Worm (Caenorhabditis elegans) whole organism, L2 larva: ENCODE results near the gene tat-3.

Source experiments
- C34F6.9 ChIP-seq: fragments of 150-350 bp; optimal IDR thresholded peaks from 2 replicates; lab custom pipeline; 2014; ENCODE audit warnings: missing biosample characterization, missing genetic modification characterization
- F13H6.1 ChIP-seq: sonication (generic microtip); optimal IDR thresholded peaks from 2 replicates; lab custom pipeline; 2016; ENCODE audit warnings: missing genetic modification characterization, missing compliant biosample characterization
- Y55F3AM.14 ChIP-seq: fragments of 200-800 bp; sonication (Bioruptor generic); optimal IDR thresholded peaks from 2 replicates; lab custom pipeline; 2018; ENCODE audit warnings: mild to moderate bottlenecking, missing genetic modification characterization, missing compliant biosample characterization
- ZK546.5 ChIP-seq: sonication (generic microtip); optimal IDR thresholded peaks from 2 replicates; lab custom pipeline; 2017; ENCODE audit warnings: missing biosample characterization, missing genetic modification characterization
- alr-1 ChIP-seq: fragments of 150-350 bp; optimal IDR thresholded peaks from 2 replicates; lab custom pipeline; 2014; ENCODE audit warnings: missing biosample characterization, missing genetic modification characterization
- aly-2 ChIP-seq: fragments of 150-350 bp; optimal IDR thresholded peaks from 2 replicates; lab custom pipeline; 2014; ENCODE audit warnings: missing biosample characterization, missing genetic modification characterization
- blmp-1 ChIP-seq: sonication (generic microtip); optimal IDR thresholded peaks from 2 replicates; lab custom pipeline; 2017; ENCODE audit warnings: missing genetic modification characterization, mild to moderate bottlenecking, missing compliant biosample characterization, antibody characterized with exemption, moderate library complexity; ENCODE audit not compliant: insufficient read depth
- ceh-82 ChIP-seq: fragments of 150-350 bp; optimal IDR thresholded peaks from 2 replicates; lab custom pipeline; 2014; ENCODE audit warnings: missing biosample characterization, missing genetic modification characterization
- dmd-4 ChIP-seq: sonication (generic microtip); optimal IDR thresholded peaks from 2 replicates; lab custom pipeline; 2017; ENCODE audit warnings: missing biosample characterization, missing genetic modification characterization
- egl-27 ChIP-seq: sonication (generic microtip); optimal IDR thresholded peaks from 3 replicates; lab custom pipeline; 2017; ENCODE audit warnings: missing biosample characterization, missing genetic modification reagents, missing genetic modification characterization
- elt-1 ChIP-seq: fragments of 150-350 bp; optimal IDR thresholded peaks from 2 replicates; lab custom pipeline; 2014; ENCODE audit warnings: missing biosample characterization, missing genetic modification characterization
- gmeb-1 ChIP-seq: fragments of 150-350 bp; optimal IDR thresholded peaks from 2 replicates; lab custom pipeline; 2014; ENCODE audit warnings: missing biosample characterization, missing genetic modification characterization
- lin-11 ChIP-seq: fragments of 150-350 bp; sonication (generic microtip); optimal IDR thresholded peaks from 2 replicates; lab custom pipeline; 2014; ENCODE audit warnings: missing biosample characterization, missing genetic modification characterization, inconsistent platforms, mixed read lengths
- lin-13 ChIP-seq: fragments of 150-350 bp; optimal IDR thresholded peaks from 2 replicates; lab custom pipeline; 2014; ENCODE audit warnings: missing biosample characterization, missing genetic modification reagents, missing genetic modification characterization
- lin-39 ChIP-seq: fragments of 150-350 bp; optimal IDR thresholded peaks from 2 replicates; lab custom pipeline; 2014; ENCODE audit warnings: missing biosample characterization, missing genetic modification reagents, missing genetic modification characterization
- mab-5 ChIP-seq: fragments of 150-350 bp; optimal IDR thresholded peaks from 2 replicates; lab custom pipeline; 2014; ENCODE audit warnings: missing biosample characterization, missing genetic modification characterization
- mbf-1 ChIP-seq: sonication (generic microtip); optimal IDR thresholded peaks from 2 replicates; lab custom pipeline; 2017; ENCODE audit warnings: missing biosample characterization, missing genetic modification characterization
- nhr-10 ChIP-seq: sonication (generic microtip); optimal IDR thresholded peaks from 2 replicates; lab custom pipeline; 2017; ENCODE audit warnings: missing biosample characterization, missing genetic modification characterization
- nhr-11 ChIP-seq: fragments of 150-350 bp; optimal IDR thresholded peaks from 2 replicates; lab custom pipeline; 2014; ENCODE audit warnings: missing biosample characterization, missing genetic modification characterization
- nhr-23 ChIP-seq: fragments of 150-350 bp; optimal IDR thresholded peaks from 2 replicates; lab custom pipeline; 2014; ENCODE audit warnings: missing biosample characterization, missing genetic modification reagents, missing genetic modification characterization
- nhr-237 ChIP-seq: fragments of 150-350 bp; optimal IDR thresholded peaks from 2 replicates; lab custom pipeline; 2014; ENCODE audit warnings: missing biosample characterization, missing genetic modification characterization
- nhr-25 ChIP-seq: fragments of 150-350 bp; sonication (generic microtip); optimal IDR thresholded peaks from 3 replicates; lab custom pipeline; 2014; ENCODE audit warnings: missing biosample characterization, missing genetic modification characterization
- nhr-6 ChIP-seq: fragments of 150-350 bp; optimal IDR thresholded peaks from 2 replicates; lab custom pipeline; 2014; ENCODE audit warnings: missing biosample characterization, missing genetic modification characterization
- skn-1 ChIP-seq: sonication (generic microtip); optimal IDR thresholded peaks from 2 replicates; lab custom pipeline; 2017; ENCODE audit warnings: missing biosample characterization, missing genetic modification characterization
- sma-3 ChIP-seq: sonication (generic microtip); optimal IDR thresholded peaks from 2 replicates; lab custom pipeline; 2016; ENCODE audit warnings: missing genetic modification reagents, missing genetic modification characterization, missing compliant biosample characterization
- sma-9 ChIP-seq, 2 experiments: fragments of 150-350 bp in 1 of 2; sonication (generic microtip) in 1 of 2; optimal IDR thresholded peaks; 2 replicates each; lab custom pipeline; 2014 to 2016; ENCODE audit warnings: missing genetic modification characterization in 2 of 2, mild to moderate bottlenecking in 1 of 2, missing biosample characterization in 1 of 2, missing compliant biosample characterization in 1 of 2, missing genetic modification reagents in 1 of 2, moderate library complexity in 1 of 2
- snpc-4 ChIP-seq: fragments of 150-350 bp; optimal IDR thresholded peaks from 2 replicates; lab custom pipeline; 2014; ENCODE audit warnings: missing biosample characterization, missing genetic modification characterization
- unc-39 ChIP-seq: fragments of 150-350 bp; optimal IDR thresholded peaks from 2 replicates; lab custom pipeline; 2014; ENCODE audit warnings: missing biosample characterization, missing genetic modification characterization
- unc-55 ChIP-seq: fragments of 150-350 bp; sonication (generic microtip); optimal IDR thresholded peaks from 3 replicates; lab custom pipeline; 2014; ENCODE audit warnings: missing biosample characterization, missing genetic modification reagents, missing genetic modification characterization
- zag-1 ChIP-seq: fragments of 150-350 bp; optimal IDR thresholded peaks from 2 replicates; lab custom pipeline; 2014; ENCODE audit warnings: missing biosample characterization, missing genetic modification characterization
- ztf-11 ChIP-seq: sonication (generic microtip); optimal IDR thresholded peaks from 2 replicates; lab custom pipeline; 2017; ENCODE audit warnings: missing biosample characterization, missing genetic modification characterization
- ztf-4 ChIP-seq: fragments of 150-350 bp; optimal IDR thresholded peaks from 2 replicates; lab custom pipeline; 2014; ENCODE audit warnings: missing biosample characterization, missing genetic modification characterization

tat-3 gene

ce11 chrIII:10700460-10700859 is 30.0 kb downstream of the tat-3 start, which contains the start of gene Y39A1A.20:
TSS of gene Y39A1A.20 (minus strand) at chrIII:10700560.
- TF ChIP-seq lin-39 (tag; lab: Kevin White, UChicago) = no peak
- no peak for TF ChIP-seq ZK546.5
- TF ChIP-seq lin-13 (GFP tag; lab: Kevin White, UChicago) = no peak
- TF ChIP-seq alr-1 (tag; lab: Kevin White, UChicago) = no peak
- TF ChIP-seq aly-2 (tag; lab: Kevin White, UChicago) = no peak
- TF ChIP-seq nhr-237 = no peak
- no peak for TF ChIP-seq nhr-11
- no peak for TF ChIP-seq C34F6.9 (tag; lab: Kevin White, UChicago)
- TF ChIP-seq sma-9 (GFP tag; optimal IDR thresholded peaks at IDR 0.05; lab: Kevin White, UChicago) = no peak
- no peak for TF ChIP-seq sma-9 (tag; optimal IDR thresholded peaks at IDR 0.05; lab: Kevin White, UChicago)
- no peak for TF ChIP-seq ztf-4 (tag; lab: Kevin White, UChicago)

ce11 chrIII:10694294-10694693 is 36.2 kb downstream of the tat-3 start, which contains the start of the genes Y39A1A.18 and fmo-3:
TSS of gene Y39A1A.18 (minus strand) at chrIII:10694485.
TSS of gene fmo-3 (plus strand) at chrIII:10694681.
- TF ChIP-seq Y55F3AM.14 (GFP tag; lab: Kevin White, UChicago) (no peak), nhr-10 (tag; lab: Kevin White, UChicago) (no peak), dmd-4 (tag; lab: Kevin White, UChicago) (no peak), alr-1 (tag; lab: Kevin White, UChicago) (no peak), F13H6.1 (tag; lab: Kevin White, UChicago) (no peak), gmeb-1 (tag; lab: Kevin White, UChicago) (no peak), elt-1 (tag; lab: Kevin White, UChicago) (no peak), aly-2 (tag; lab: Kevin White, UChicago) (no peak), sma-9 (GFP tag; optimal IDR thresholded peaks at IDR 0.05; lab: Kevin White, UChicago) (no peak), sma-9 (tag; optimal IDR thresholded peaks at IDR 0.05; lab: Kevin White, UChicago) (no peak), ztf-11 (no peak), ceh-82 (tag; lab: Kevin White, UChicago) (no peak), nhr-23 (no peak), unc-39 (no peak), unc-55 (GFP tag; lab: Kevin White, UChicago) (no peak), skn-1 (tag; lab: Kevin White, UChicago) (no peak), nhr-237 (no peak), mbf-1 (tag; lab: Kevin White, UChicago) (no peak), nhr-25 (tag; lab: Kevin White, UChicago) (no peak)

ce11 chrIII:10691019-10691418 is 39.5 kb downstream of the tat-3 start, which contains the start of gene Y39A1A.17:
TSS of gene Y39A1A.17 (minus strand) at chrIII:10691119.
- no peak for TF ChIP-seq zag-1 (tag; lab: Kevin White, UChicago)
- no peak for TF ChIP-seq snpc-4 (tag; lab: Kevin White, UChicago)
- no peak for TF ChIP-seq skn-1 (tag; lab: Kevin White, UChicago)
- no peak for TF ChIP-seq alr-1 (tag; lab: Kevin White, UChicago)
- no peak for TF ChIP-seq lin-39 (tag; lab: Kevin White, UChicago)
- TF ChIP-seq lin-11 (tag; lab: Kevin White, UChicago) = no peak
- no peak for TF ChIP-seq blmp-1 (tag; lab: Kevin White, UChicago)

- TF ChIP-seq zag-1 (tag; lab: Kevin White, UChicago) = no peak
- TF ChIP-seq sma-9 (GFP tag; optimal IDR thresholded peaks at IDR 0.05; lab: Kevin White, UChicago) = no peak
- TF ChIP-seq sma-9 (tag; optimal IDR thresholded peaks at IDR 0.05; lab: Kevin White, UChicago) = no peak
- no peak for TF ChIP-seq nhr-6 (tag; lab: Kevin White, UChicago)
- TF ChIP-seq ceh-82 (tag; lab: Kevin White, UChicago) = no peak
- TF ChIP-seq unc-39 = no peak
Measured at ce11 chrIII:10689057-10689456, 41.4 kb downstream of the tat-3 start, which contains the start of gene Y39A1A.31. TSS of gene Y39A1A.31 (minus strand) at chrIII:10689157.

- no peak for TF ChIP-seq mab-5 (tag; lab: Kevin White, UChicago)
- TF ChIP-seq egl-27 = no peak
- no peak for TF ChIP-seq nhr-23
- no peak for TF ChIP-seq alr-1 (tag; lab: Kevin White, UChicago)
- no peak for TF ChIP-seq ZK546.5
- TF ChIP-seq sma-3 = no peak
Measured at ce11 chrIII:10678971-10679370, 51.5 kb downstream of the tat-3 start, which contains the start of gene Y39A1A.16. TSS of gene Y39A1A.16 (plus strand) at chrIII:10679271.
